Fruit fly (Drosophila melanogaster): Measurements from ENCODE around the gene fy.

The fy gene

DNA sequence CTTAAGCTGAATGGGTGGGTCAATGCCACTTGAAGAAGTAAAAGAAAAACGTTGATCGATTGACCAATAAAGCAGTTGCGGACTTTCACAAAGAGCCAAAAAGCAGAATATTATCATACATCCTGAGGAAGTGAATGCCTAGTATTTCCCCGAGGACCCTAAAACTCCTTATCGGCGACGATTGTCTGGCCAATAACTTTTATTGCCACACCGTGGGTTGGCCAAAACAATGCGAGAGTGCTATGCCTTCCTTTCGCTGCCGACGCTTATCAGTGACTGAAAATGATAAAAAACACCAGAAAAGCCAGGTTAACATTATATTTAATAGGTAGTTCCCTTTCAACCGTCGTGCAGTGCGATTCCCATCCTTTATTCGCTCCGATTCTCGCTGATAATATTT is 51.2 kb downstream of the fy start, which contains the start of gene Mur29B (continued):
- TF ChIP-seq GATAe (GFP tag; conservative IDR thresholded peaks at IDR 0.05) (0 out of 2 replicates have a peak, but pooled peaks have one; percentile 26), dm (GFP tag; optimal IDR thresholded peaks at IDR 0.05) (no peak), sens (GFP tag) (peak; percentile 29), CG32532 (GFP tag; IDR thresholded peaks at IDR 0.05) (peak; percentile 7; the same call in 1 of the 2 replicates), corto (GFP tag; optimal IDR thresholded peaks at IDR 0.05) (peak; percentile 51), twi (tag; optimal IDR thresholded peaks at IDR 0.05) (no peak), Oaz (GFP tag; IDR thresholded peaks at IDR 0.05) (no peak), CG7987 (GFP tag; optimal IDR thresholded peaks at IDR 0.05) (no peak), gem (tag; optimal IDR thresholded peaks at IDR 0.05) (no peak), CG13424 (tag; optimal IDR thresholded peaks at IDR 0.05) (no peak), tx (GFP tag; optimal IDR thresholded peaks at IDR 0.05) (no peak), jigr1 (GFP tag; IDR thresholded peaks at IDR 0.05) (no peak), CG32772 (GFP tag; IDR thresholded peaks at IDR 0.05) (no peak), crol (GFP tag; IDR thresholded peaks at IDR 0.05) (no peak), Awh (GFP tag; IDR thresholded peaks at IDR 0.05) (no peak), sug (tag; optimal IDR thresholded peaks at IDR 0.05) (peak; percentile 54), bowl (GFP tag; IDR thresholded peaks at IDR 0.05) (no peak)
